Fruit fly (Drosophila melanogaster) whole organism, pupa: ENCODE data around the gene CG33107.

Source experiments
- CG32121 ChIP-seq: fragments of 200-800 bp; sonication (Bioruptor generic); IDR thresholded peaks from 2 replicates; pipeline ENCODE4 v1.3.6; 2022; ENCODE audit warnings: missing biosample characterization, missing genetic modification characterization
- CG4496 ChIP-seq: fragments of 200-800 bp; sonication (Bioruptor generic); IDR thresholded peaks from 3 replicates; pipeline ENCODE4 v1.3.6; 2022; ENCODE audit warnings: missing biosample characterization, missing genetic modification characterization
- CG8159 ChIP-seq: fragments of 200-800 bp; sonication (Bioruptor generic); optimal IDR thresholded peaks from 3 replicates; lab custom pipeline; 2018; ENCODE audit warnings: missing biosample characterization, mild to moderate bottlenecking, missing genetic modification characterization, moderate library complexity
- fd96Ca ChIP-seq: fragments of 200-800 bp; sonication (Bioruptor generic); IDR thresholded peaks from 3 replicates; pipeline ENCODE4 v1.3.6; 2022; ENCODE audit warnings: missing biosample characterization, missing genetic modification characterization
- gl ChIP-seq: fragments of 200-800 bp; sonication (Bioruptor generic); optimal IDR thresholded peaks from 2 replicates; lab custom pipeline; 2018; ENCODE audit warnings: missing biosample characterization, mild to moderate bottlenecking, missing genetic modification characterization

DNA sequence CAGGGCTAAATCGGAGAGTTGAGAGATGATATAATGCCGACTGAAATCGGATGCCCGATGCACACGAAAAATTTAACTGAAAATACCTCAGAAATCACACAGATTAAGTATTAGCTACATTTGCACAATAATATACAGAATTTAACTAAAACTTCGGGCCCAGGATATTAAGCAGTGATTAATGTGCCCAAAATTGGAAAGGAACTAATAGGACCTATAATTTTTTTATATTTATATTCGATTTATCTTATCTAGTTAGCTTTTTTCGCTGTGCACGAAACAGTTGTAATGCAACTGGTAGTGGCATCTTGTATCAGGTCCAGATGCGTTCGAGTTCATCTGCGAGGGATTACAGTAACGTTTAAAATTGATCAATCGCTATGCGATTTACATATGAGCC, 45.6 kb downstream of the CG33107 start:
- TF ChIP-seq fd96Ca: no peak
- TF ChIP-seq CG32121: no peak
- TF ChIP-seq CG4496: no peak
- no peak for TF ChIP-seq gl (tag; lab: Kevin White, UChicago)
- peak; percentile 50 for TF ChIP-seq CG8159 (tag; lab: Kevin White, UChicago)
